Worm (Caenorhabditis elegans) whole organism, dauer: Measurements from ENCODE around the gene sre-44.

Experiments used
- unc-62 ChIP-seq: sonication (generic microtip); optimal IDR thresholded peaks from 2 replicates; lab custom pipeline; 2017; ENCODE audit warnings: missing biosample characterization, missing genetic modification reagents, missing genetic modification characterization

Gene sre-44

DNA sequence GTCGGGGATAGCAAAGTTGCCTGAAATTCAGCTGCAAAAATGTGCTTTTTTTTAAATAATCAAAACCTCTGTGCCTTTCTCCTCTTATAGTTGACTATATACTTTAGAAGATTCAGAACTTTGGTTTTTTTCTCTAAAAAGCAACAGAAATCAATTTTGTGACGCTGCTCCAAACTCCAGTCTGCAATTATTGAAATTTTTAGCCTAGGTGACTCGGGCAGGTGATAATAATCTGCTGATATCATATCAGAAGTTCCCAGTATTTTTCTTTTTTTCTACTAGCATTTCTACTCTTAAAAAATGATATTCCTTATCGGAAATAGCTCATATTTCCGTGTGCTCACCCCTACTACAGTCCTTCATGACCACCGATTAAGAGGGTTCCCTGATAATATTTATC, at the start of gene sre-44:
sre-44 (plus strand) TSS at position 301 of the 400 bp plus-strand sequence.
- no peak for TF ChIP-seq unc-62 (GFP tag; lab: Kevin White, UChicago)

ce11 chrII:13899777-13900176, 49.6 kb upstream of the sre-44 start:
- no peak for TF ChIP-seq unc-62 (GFP tag; lab: Kevin White, UChicago)

ce11 chrII:13902014-13902413, 47.4 kb upstream of the sre-44 start, which contains the start of gene W02B8.1:
Gene W02B8.1 (minus strand): TSS chrII:13902114.
- TF ChIP-seq unc-62 (GFP tag; lab: Kevin White, UChicago): no peak

DNA sequence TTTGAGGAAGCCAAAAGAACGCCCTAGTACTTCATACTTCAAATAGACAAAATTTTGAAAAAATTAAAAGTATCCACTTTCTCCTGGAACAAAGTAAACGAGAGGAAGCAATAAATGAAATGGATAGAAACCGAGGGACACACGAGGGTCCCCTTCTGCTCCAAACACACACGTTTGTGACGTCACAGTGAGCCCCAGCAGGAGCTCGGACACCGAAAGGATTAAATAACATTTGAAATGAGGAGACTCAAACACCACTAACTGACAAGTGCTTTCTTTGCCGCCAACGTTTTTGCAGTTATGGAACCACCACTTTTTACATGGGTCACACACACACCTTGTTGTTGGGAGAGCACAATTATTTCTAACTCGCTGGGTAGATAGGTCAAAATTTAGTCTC, 45.9 kb upstream of the sre-44 start:
- TF ChIP-seq unc-62 (GFP tag; lab: Kevin White, UChicago): no peak

DNA sequence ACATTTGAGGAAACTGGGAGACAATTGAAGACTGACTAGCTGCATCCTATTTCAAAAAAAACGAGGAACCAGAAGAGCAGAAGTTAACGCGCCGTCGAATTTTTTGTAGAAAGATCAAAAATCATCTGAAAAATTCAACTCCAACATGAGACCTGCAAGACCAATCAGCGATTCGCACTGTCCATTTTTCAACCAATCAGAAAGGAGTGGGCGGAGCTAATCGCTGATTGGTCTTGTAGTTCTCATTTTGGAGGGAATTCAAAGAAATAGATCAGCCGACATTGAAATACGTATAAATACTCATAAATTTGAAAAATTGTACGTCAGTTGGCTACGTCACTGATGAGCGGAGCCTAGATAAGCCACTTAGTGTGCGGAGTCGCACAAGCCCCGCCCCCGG, 41.8 kb upstream of the sre-44 start:
- TF ChIP-seq unc-62 (GFP tag; lab: Kevin White, UChicago): no peak

ce11 chrII:13908592-13908991, 40.8 kb upstream of the sre-44 start, which contains the start of gene citk-1:
Gene citk-1 (plus strand): TSS chrII:13908914.
- TF ChIP-seq unc-62 (GFP tag; lab: Kevin White, UChicago): no peak

ce11 chrII:13916040-13916439, 33.4 kb upstream of the sre-44 start, which contains the start of gene mltn-3:
Gene mltn-3 (plus strand): TSS chrII:13916340.
- no peak for TF ChIP-seq unc-62 (GFP tag; lab: Kevin White, UChicago)

ce11 chrII:13919100-13919499, 30.3 kb upstream of the sre-44 start:
- TF ChIP-seq unc-62 (GFP tag; lab: Kevin White, UChicago): no peak

DNA sequence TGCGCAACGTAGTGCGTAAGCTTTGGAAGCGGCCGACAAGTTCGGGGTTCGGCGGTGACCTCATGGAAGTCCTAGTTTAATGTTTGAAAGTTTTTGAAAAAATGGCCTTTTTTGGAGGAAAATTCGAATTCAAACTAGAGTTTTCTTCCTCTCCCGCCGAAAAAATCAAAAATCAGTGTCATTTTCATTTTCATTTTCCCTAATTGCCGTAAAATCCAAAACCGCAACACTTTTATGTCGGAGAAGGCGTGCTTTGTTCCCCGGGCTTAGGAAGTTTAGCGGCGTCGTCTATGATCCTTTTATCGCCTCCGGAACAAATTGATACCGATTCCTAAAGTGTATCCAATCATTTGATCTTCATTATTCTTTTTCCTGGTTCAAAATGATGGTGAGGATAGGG, 24.5 kb upstream of the sre-44 start, which contains the start of gene mltn-5:
mltn-5 (plus strand) TSS at position 301 of the 400 bp plus-strand sequence.
- no peak for TF ChIP-seq unc-62 (GFP tag; lab: Kevin White, UChicago)

DNA sequence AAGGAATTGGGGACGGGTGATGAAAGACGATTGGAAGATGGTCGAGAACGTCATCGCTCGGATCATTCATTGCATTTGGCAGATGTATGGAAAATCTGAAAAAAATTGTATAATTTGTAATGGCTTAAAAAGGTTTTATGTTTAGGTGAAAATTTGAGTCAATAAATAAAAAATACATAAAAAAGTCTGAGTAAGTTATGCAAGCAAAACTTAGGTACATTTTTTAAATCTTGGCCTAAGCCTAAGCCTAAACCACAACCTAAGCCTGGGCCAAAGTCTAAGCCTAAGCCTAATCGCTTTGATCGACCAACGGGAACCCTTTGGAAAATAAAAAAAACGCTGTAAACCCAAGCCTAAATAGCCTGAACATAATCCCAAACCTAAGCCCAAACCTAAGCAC, 17.4 kb upstream of the sre-44 start, which contains the start of gene hot-3:
hot-3 (minus strand) TSS at position 101 of the 400 bp plus-strand sequence.
- TF ChIP-seq unc-62 (GFP tag; lab: Kevin White, UChicago): no peak

ce11 chrII:13933534-13933933, 15.9 kb upstream of the sre-44 start:
- TF ChIP-seq unc-62 (GFP tag; lab: Kevin White, UChicago): no peak

DNA sequence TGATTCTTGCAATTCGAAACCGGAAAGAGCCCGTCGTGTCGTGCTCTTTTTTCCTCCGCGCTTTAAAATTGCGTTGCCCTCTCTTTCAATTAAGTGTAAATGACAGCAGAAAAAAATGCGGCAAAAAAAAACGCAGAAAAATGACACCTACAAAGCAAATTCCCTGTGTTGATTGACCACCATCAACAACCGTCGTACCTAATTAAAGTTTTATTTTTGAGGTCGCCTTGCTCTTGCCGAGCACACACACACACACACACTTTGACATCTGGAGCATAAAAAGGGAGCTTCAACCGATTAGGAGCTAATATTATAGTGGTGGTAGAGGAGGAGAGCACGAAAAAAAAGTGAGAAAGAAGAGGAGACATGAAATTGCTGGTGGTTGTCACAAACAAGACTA, 13.5 kb upstream of the sre-44 start:
- TF ChIP-seq unc-62 (GFP tag; lab: Kevin White, UChicago): no peak

DNA sequence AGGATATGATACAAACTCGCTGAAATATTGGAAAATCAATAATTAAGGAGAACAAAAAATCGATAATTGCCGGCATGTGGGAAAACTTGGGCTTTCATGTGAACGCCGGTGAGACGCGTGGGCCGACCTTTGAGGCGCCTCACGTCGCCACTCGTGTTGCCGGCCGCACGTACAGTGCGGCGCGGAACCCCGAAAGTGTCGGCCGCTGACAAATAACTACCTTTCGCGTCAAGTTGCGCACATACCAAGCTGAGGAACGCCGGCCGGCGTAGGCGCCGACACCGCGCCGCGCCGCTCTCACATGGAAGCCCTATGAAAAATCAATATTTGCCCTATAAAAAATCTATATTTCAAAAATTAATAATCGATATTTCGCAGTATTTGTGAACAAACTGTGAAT, 11.1 kb upstream of the sre-44 start:
- no peak for TF ChIP-seq unc-62 (GFP tag; lab: Kevin White, UChicago)

DNA sequence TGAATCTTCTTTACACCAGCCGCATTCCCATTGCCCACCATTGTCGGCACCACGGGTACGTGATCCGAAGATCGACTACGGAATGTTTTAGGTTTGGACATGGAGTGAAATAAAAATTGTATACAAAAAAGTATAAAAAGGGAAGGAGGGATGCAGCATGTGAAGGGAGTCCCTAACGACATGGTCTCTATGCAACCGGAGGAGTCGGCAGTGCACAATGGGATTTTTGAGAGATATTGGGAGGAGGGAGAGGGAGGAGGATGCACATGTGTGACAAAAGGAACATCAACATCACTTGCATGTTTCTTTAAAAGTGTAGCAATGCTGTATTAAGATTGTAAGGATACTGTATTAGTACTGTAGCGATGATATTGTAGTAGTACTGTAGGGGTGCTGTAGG, 9.9 kb upstream of the sre-44 start, which contains the start of gene W07G1.1:
W07G1.1 (minus strand) TSS at position 101 of the 400 bp plus-strand sequence.
- no peak for TF ChIP-seq unc-62 (GFP tag; lab: Kevin White, UChicago)

DNA sequence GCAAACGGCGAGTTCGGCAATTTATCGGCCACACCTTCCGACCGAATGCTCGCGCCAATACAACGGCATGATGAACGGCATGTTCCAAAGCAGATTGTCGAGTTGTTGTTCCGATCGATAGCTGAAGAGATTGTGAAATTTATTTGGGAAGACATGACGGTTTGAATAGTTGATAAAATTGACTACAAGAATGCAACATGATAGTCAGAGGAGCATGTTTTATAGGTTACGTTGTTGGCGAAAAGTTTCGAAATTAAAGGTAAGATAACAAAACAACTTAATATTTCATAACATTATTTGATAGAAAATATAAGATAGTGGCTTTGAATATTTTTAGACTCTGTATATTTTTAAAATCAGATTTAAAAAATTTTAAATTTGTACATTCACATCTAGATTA, 3.9 kb upstream of the sre-44 start:
- no peak for TF ChIP-seq unc-62 (GFP tag; lab: Kevin White, UChicago)

ce11 chrII:13951986-13952385, 2.6 kb downstream of the sre-44 start:
- no peak for TF ChIP-seq unc-62 (GFP tag; lab: Kevin White, UChicago)

- no peak for TF ChIP-seq unc-62 (GFP tag; lab: Kevin White, UChicago)
Observed at ce11 chrII:13954077-13954476, 4.7 kb downstream of the sre-44 start.

DNA sequence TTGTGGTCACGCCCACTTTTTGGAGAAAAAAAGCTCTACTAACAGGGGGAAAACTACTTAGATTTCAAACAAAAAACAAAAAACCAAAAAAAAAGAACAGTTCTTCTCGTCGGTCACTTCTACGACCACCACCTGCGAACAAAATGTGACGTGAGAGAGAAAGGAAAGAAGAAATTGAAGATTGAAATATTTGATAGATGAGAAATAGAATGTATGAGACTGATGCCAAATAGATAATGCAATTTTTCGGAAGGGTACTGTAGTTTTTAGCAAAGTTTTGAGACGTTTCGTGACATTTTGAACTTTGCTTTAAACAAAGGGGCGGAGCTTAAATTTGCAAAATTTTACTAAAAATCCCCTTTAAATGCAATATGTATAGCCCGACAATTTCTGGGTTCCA, 5.6 kb downstream of the sre-44 start:
- TF ChIP-seq unc-62 (GFP tag; lab: Kevin White, UChicago): no peak
